Worm (Caenorhabditis elegans): ENCODE measurements around the gene F02A9.7.
A peak's percentile ranks its signal among the peaks of the same experiment; 100 is the strongest.

DNA sequence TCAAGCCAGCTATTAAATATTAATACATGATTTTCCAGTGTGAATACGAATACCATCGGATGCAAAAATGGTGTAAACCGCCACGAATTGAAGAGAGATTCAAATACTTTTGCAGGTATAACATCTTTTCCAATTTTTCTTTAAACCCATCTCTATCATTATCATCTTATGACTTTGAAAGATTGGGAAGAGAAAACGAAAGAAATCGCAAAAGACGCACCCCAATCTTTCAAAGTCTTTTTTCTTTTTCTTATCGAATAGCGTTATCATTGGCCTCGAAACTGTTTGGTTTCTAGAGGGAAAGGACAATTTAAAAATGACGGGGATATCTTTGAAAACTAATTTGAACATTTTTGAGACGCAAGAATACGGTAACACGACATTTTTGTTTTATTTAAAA is 30.2 kb upstream of the F02A9.7 start:
- TF ChIP-seq fos-1 (tag; optimal IDR thresholded peaks at IDR 0.05) (no peak), mep-1 (tag; optimal IDR thresholded peaks at IDR 0.05) (no peak), unc-39 (tag; optimal IDR thresholded peaks at IDR 0.05) (no peak), hlh-30 (tag; optimal IDR thresholded peaks at IDR 0.05; ENCODE audit: insufficient read depth) (peak; percentile 9)
